Worm (Caenorhabditis elegans): ENCODE data around the gene F46F5.8.
"Not testable (repeated sequence)": the region's sequence is repeated elsewhere in the genome, so short reads cannot be mapped to it uniquely, and the experiment has no call there.

The F46F5.8 gene

ce11 chrII:821514-821913 is at the start of gene F46F5.8:
F46F5.8 (minus strand) TSS chrII:821614.
- TF ChIP-seq aly-2 (tag; optimal IDR thresholded peaks at IDR 0.05): no peak
- TF ChIP-seq lin-39 (tag; optimal IDR thresholded peaks at IDR 0.05): no peak
- no peak for TF ChIP-seq C34F6.9 (tag; optimal IDR thresholded peaks at IDR 0.05)
- no peak for TF ChIP-seq ceh-16 (tag; optimal IDR thresholded peaks at IDR 0.05)
- no peak for TF ChIP-seq snpc-4 (tag; optimal IDR thresholded peaks at IDR 0.05)
- no peak for TF ChIP-seq ceh-82 (tag; optimal IDR thresholded peaks at IDR 0.05)
- no peak for TF ChIP-seq ztf-1 (GFP tag; conservative IDR thresholded peaks at IDR 0.05)
- no peak for TF ChIP-seq F13H6.1 (tag; optimal IDR thresholded peaks at IDR 0.05)
- no peak for TF ChIP-seq crh-2 (tag; optimal IDR thresholded peaks at IDR 0.05)
- TF ChIP-seq sem-4 (tag; optimal IDR thresholded peaks at IDR 0.05): no peak
- TF ChIP-seq mab-5 (tag; optimal IDR thresholded peaks at IDR 0.05): no peak
- no peak for TF ChIP-seq nhr-10 (tag; optimal IDR thresholded peaks at IDR 0.05)
- no peak for TF ChIP-seq R02D3.7 (tag; optimal IDR thresholded peaks at IDR 0.05)
- TF ChIP-seq blmp-1 (tag; optimal IDR thresholded peaks at IDR 0.05; ENCODE audit: insufficient read depth): no peak
- TF ChIP-seq lin-11 (tag; optimal IDR thresholded peaks at IDR 0.05): no peak
- TF ChIP-seq nhr-129 (tag; optimal IDR thresholded peaks at IDR 0.05): no peak

- TF ChIP-seq ztf-1 (GFP tag; conservative IDR thresholded peaks at IDR 0.05) (no peak), fos-1 (tag; optimal IDR thresholded peaks at IDR 0.05) (no peak), ceh-82 (tag; optimal IDR thresholded peaks at IDR 0.05) (no peak), sma-9 (GFP tag; optimal IDR thresholded peaks at IDR 0.05) (no peak), sma-9 (tag; optimal IDR thresholded peaks at IDR 0.05) (no peak), elt-1 (tag; optimal IDR thresholded peaks at IDR 0.05) (no peak), sem-4 (tag; optimal IDR thresholded peaks at IDR 0.05) (no peak), aly-2 (tag; optimal IDR thresholded peaks at IDR 0.05) (no peak), Y55F3AM.14 (GFP tag; optimal IDR thresholded peaks at IDR 0.05) (no peak)
These were observed 47.9 kb upstream of the F46F5.8 start for ce11 chrII:869316-869715.

- TF ChIP-seq ztf-1 (GFP tag; conservative IDR thresholded peaks at IDR 0.05): no peak
- no peak for TF ChIP-seq ama-1 (optimal IDR thresholded peaks at IDR 0.05)
- no peak for TF ChIP-seq nhr-11 (tag; optimal IDR thresholded peaks at IDR 0.05)
- TF ChIP-seq Y55F3AM.14 (GFP tag; optimal IDR thresholded peaks at IDR 0.05): no peak
- TF ChIP-seq sem-4 (tag; optimal IDR thresholded peaks at IDR 0.05): no peak
- TF ChIP-seq mbf-1 (tag; optimal IDR thresholded peaks at IDR 0.05): no peak
- no peak for TF ChIP-seq nhr-25 (tag; optimal IDR thresholded peaks at IDR 0.05)
- TF ChIP-seq nhr-10 (tag; optimal IDR thresholded peaks at IDR 0.05): no peak
- no peak for TF ChIP-seq nhr-23 (tag; optimal IDR thresholded peaks at IDR 0.05)
These were observed 46.9 kb upstream of the F46F5.8 start, which contains the start of gene fbxc-51 for ce11 chrII:868240-868864. fbxc-51 (plus strand) TSS chrII:868814.

- TF ChIP-seq lin-11 (tag; optimal IDR thresholded peaks at IDR 0.05): no peak
- TF ChIP-seq nhr-10 (tag; optimal IDR thresholded peaks at IDR 0.05): no peak
- TF ChIP-seq Y55F3AM.14 (GFP tag; optimal IDR thresholded peaks at IDR 0.05): no peak
These were observed 45.4 kb upstream of the F46F5.8 start, which contains the start of gene Y46B2A.3 for ce11 chrII:866801-867200. Y46B2A.3 (minus strand) TSS chrII:866901.

- TF ChIP-seq snpc-4 (tag; optimal IDR thresholded peaks at IDR 0.05) (no peak), aly-2 (tag; optimal IDR thresholded peaks at IDR 0.05) (no peak), zag-1 (tag; optimal IDR thresholded peaks at IDR 0.05) (no peak), elt-3 (tag; optimal IDR thresholded peaks at IDR 0.05) (no peak), alr-1 (tag; optimal IDR thresholded peaks at IDR 0.05) (no peak), unc-39 (tag; optimal IDR thresholded peaks at IDR 0.05) (no peak), dmd-4 (tag; optimal IDR thresholded peaks at IDR 0.05) (no peak), crh-2 (tag; optimal IDR thresholded peaks at IDR 0.05) (no peak)
These were observed 40.1 kb upstream of the F46F5.8 start, which contains the start of gene Y46B2A.4 for ce11 chrII:861564-861963. Y46B2A.4 (plus strand) TSS chrII:861864.

DNA sequence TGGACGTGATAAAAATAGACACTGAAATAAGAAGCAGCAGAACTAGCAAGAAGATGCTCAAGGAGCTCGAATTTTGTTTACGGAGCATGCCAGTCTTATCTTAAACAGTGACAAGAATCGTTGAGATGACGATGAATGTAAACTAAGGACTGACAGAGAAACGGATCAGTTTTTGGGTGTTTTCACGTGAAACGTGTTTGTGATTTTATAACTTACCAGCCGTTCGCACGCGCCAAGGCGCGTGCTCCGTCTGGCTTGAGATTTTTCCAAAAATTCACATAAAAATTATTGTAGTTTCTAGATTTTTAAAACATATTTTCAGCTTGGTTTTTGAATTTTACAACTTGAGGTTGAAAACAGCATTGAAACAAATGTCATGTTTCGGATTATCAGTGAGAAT is 29.2 kb upstream of the F46F5.8 start, which contains the start of gene F28A10.5:
F28A10.5 (minus strand) TSS at position 101 of the 400 bp plus-strand sequence.
- TF ChIP-seq ztf-4, mdl-1, zag-1 (tag; optimal IDR thresholded peaks at IDR 0.05): not testable (repeated sequence)

Data from whole organism, L2 larva.